Worm (Caenorhabditis elegans) whole organism, mixed stage, embryonic: ENCODE data around the gene C25E10.7.

Experiments
- M03D4.4 ChIP-seq: sonication (generic microtip); optimal IDR thresholded peaks from 2 replicates; lab custom pipeline; 2017; ENCODE audit warnings: mild to moderate bottlenecking, missing genetic modification characterization, missing compliant biosample characterization
- bed-3 ChIP-seq: fragments of 200-800 bp; sonication (Bioruptor generic); optimal IDR thresholded peaks from 3 replicates; lab custom pipeline; 2018; ENCODE audit warnings: mild to moderate bottlenecking, missing genetic modification characterization, moderate library complexity, missing compliant biosample characterization
- blmp-1 ChIP-seq: fragments of 150-350 bp; optimal IDR thresholded peaks from 2 replicates; lab custom pipeline; 2014; ENCODE audit warnings: missing biosample characterization, missing genetic modification characterization
- ceh-39 ChIP-seq: fragments of 150-350 bp; optimal IDR thresholded peaks from 2 replicates; lab custom pipeline; 2014; ENCODE audit warnings: missing biosample characterization, missing genetic modification characterization
- ceh-43 ChIP-seq: fragments of 200-800 bp; sonication (Bioruptor generic); optimal IDR thresholded peaks from 2 replicates; lab custom pipeline; 2018; ENCODE audit warnings: mild to moderate bottlenecking, missing genetic modification characterization, moderate library complexity, missing compliant biosample characterization
- ces-1 ChIP-seq: fragments of 150-350 bp; optimal IDR thresholded peaks from 2 replicates; lab custom pipeline; 2014; ENCODE audit warnings: missing biosample characterization, missing genetic modification reagents, missing genetic modification characterization
- drap-1 ChIP-seq: fragments of 200-800 bp; sonication (Bioruptor generic); optimal IDR thresholded peaks from 3 replicates; lab custom pipeline; 2018; ENCODE audit warnings: mild to moderate bottlenecking, missing genetic modification characterization, missing compliant biosample characterization
- elt-1 ChIP-seq: sonication (generic microtip); optimal IDR thresholded peaks from 2 replicates; lab custom pipeline; 2017; ENCODE audit warnings: missing genetic modification characterization, mild to moderate bottlenecking, missing compliant biosample characterization, antibody characterized with exemption, moderate library complexity, borderline replicate concordance; ENCODE audit not compliant: insufficient read depth
- ham-2 ChIP-seq: fragments of 200-800 bp; sonication (Bioruptor generic); optimal IDR thresholded peaks from 2 replicates; lab custom pipeline; 2018; ENCODE audit warnings: mild to moderate bottlenecking, missing genetic modification characterization, missing compliant biosample characterization
- hlh-1 ChIP-seq: fragments of 150-350 bp; optimal IDR thresholded peaks from 2 replicates; lab custom pipeline; 2014; ENCODE audit warnings: missing biosample characterization, missing genetic modification reagents, missing genetic modification characterization
- lin-13 ChIP-seq: fragments of 150-350 bp; optimal IDR thresholded peaks from 2 replicates; lab custom pipeline; 2014; ENCODE audit warnings: missing biosample characterization, missing genetic modification characterization
- lin-32 ChIP-seq: fragments of 200-800 bp; sonication (Bioruptor generic); optimal IDR thresholded peaks from 2 replicates; lab custom pipeline; 2018; ENCODE audit warnings: mild to moderate bottlenecking, missing genetic modification characterization, missing compliant biosample characterization
- lsy-2 ChIP-seq: fragments of 150-350 bp; optimal IDR thresholded peaks from 2 replicates; lab custom pipeline; 2014; ENCODE audit warnings: missing biosample characterization, missing genetic modification characterization
- mab-5 ChIP-seq: fragments of 150-350 bp; optimal IDR thresholded peaks from 2 replicates; lab custom pipeline; 2014; ENCODE audit warnings: missing biosample characterization, missing genetic modification characterization
- mep-1 ChIP-seq: fragments of 150-350 bp; optimal IDR thresholded peaks from 2 replicates; lab custom pipeline; 2017; ENCODE audit warnings: missing biosample characterization, missing genetic modification reagents, missing genetic modification characterization, inconsistent platforms
- mls-2 ChIP-seq: sonication (generic microtip); optimal IDR thresholded peaks from 2 replicates; lab custom pipeline; 2016; ENCODE audit warnings: mild to moderate bottlenecking, missing genetic modification characterization, moderate library complexity, missing compliant biosample characterization
- nhr-2 ChIP-seq: fragments of 150-350 bp; optimal IDR thresholded peaks from 2 replicates; lab custom pipeline; 2014; ENCODE audit warnings: missing biosample characterization, missing genetic modification characterization
- nhr-237 ChIP-seq: fragments of 150-350 bp; optimal IDR thresholded peaks from 2 replicates; lab custom pipeline; 2014; ENCODE audit warnings: missing biosample characterization, missing genetic modification characterization
- nhr-28 ChIP-seq: fragments of 150-350 bp; optimal IDR thresholded peaks from 2 replicates; lab custom pipeline; 2014; ENCODE audit warnings: missing biosample characterization, missing genetic modification characterization
- nhr-76 ChIP-seq: sonication (generic microtip); optimal IDR thresholded peaks from 2 replicates; lab custom pipeline; 2017; ENCODE audit warnings: missing biosample characterization, missing genetic modification characterization
- pha-4 ChIP-seq: fragments of 150-350 bp; optimal IDR thresholded peaks from 2 replicates; lab custom pipeline; 2018; ENCODE audit warnings: missing biosample characterization, missing genetic modification reagents, missing genetic modification characterization
- sem-2 ChIP-seq: fragments of 200-800 bp; sonication (Bioruptor generic); optimal IDR thresholded peaks from 2 replicates; lab custom pipeline; 2018; ENCODE audit warnings: mild to moderate bottlenecking, missing genetic modification characterization, missing compliant biosample characterization
- snpc-4 ChIP-seq: fragments of 150-350 bp; optimal IDR thresholded peaks from 2 replicates; lab custom pipeline; 2014; ENCODE audit warnings: missing biosample characterization, missing genetic modification characterization
- sptf-1 ChIP-seq: sonication (generic microtip); optimal IDR thresholded peaks from 2 replicates; lab custom pipeline; 2017; ENCODE audit warnings: mild to moderate bottlenecking, missing genetic modification characterization, moderate library complexity, missing compliant biosample characterization
- tbx-8 ChIP-seq: fragments of 200-800 bp; sonication (Bioruptor generic); optimal IDR thresholded peaks from 2 replicates; lab custom pipeline; 2018; ENCODE audit warnings: mild to moderate bottlenecking, missing genetic modification characterization, moderate library complexity, missing compliant biosample characterization
- unc-120 ChIP-seq: sonication (generic microtip); optimal IDR thresholded peaks from 2 replicates; lab custom pipeline; 2017; ENCODE audit warnings: missing genetic modification characterization, missing compliant biosample characterization; ENCODE audit not compliant: poor library complexity, severe bottlenecking
- unc-39 ChIP-seq: fragments of 150-350 bp; optimal IDR thresholded peaks from 2 replicates; lab custom pipeline; 2014; ENCODE audit warnings: missing biosample characterization, missing genetic modification characterization
- unc-62 ChIP-seq: fragments of 150-350 bp; optimal IDR thresholded peaks from 2 replicates; lab custom pipeline; 2014; ENCODE audit warnings: missing biosample characterization, missing genetic modification reagents, missing genetic modification characterization
- zip-8 ChIP-seq: fragments of 150-350 bp; optimal IDR thresholded peaks from 2 replicates; lab custom pipeline; 2014; ENCODE audit warnings: missing biosample characterization, missing genetic modification characterization
- ztf-11 ChIP-seq: fragments of 150-350 bp; optimal IDR thresholded peaks from 2 replicates; lab custom pipeline; 2014; ENCODE audit warnings: missing biosample characterization, missing genetic modification characterization

Gene C25E10.7

ce11 chrV:9018871-9019270 is 32.1 kb downstream of the C25E10.7 start:
- TF ChIP-seq tbx-8 (GFP tag; lab: Kevin White, UChicago) (no peak), lin-13 (tag; lab: Kevin White, UChicago) (no peak), mab-5 (no peak), lsy-2 (no peak)

ce11 chrV:9016479-9016878 is 34.5 kb downstream of the C25E10.7 start, which contains the start of gene oac-40:
Gene oac-40, plus strand, starts transcription at chrV:9016779.
- no peak for TF ChIP-seq bed-3 (GFP tag; lab: Kevin White, UChicago)
- no peak for TF ChIP-seq nhr-2 (tag; lab: Kevin White, UChicago)
- TF ChIP-seq ztf-11 (tag; lab: Kevin White, UChicago), result no peak
- TF ChIP-seq, all 35 proteins: peak for 0

- no peak for TF ChIP-seq elt-1 (tag; lab: Kevin White, UChicago)
- TF ChIP-seq ces-1 (GFP tag; lab: Kevin White, UChicago), result no peak
- no peak for TF ChIP-seq lin-32 (GFP tag; lab: Kevin White, UChicago)
Observed at ce11 chrV:9015540-9015939, 35.5 kb downstream of the C25E10.7 start, which contains the start of gene srt-18. Gene srt-18, minus strand, starts transcription at chrV:9015640.

ce11 chrV:9013765-9014164 is 37.2 kb downstream of the C25E10.7 start, which contains the start of gene srh-201:
Gene srh-201, minus strand, starts transcription at chrV:9013865.
- no peak for TF ChIP-seq bed-3 (GFP tag; lab: Kevin White, UChicago)
- TF ChIP-seq ceh-43 (GFP tag; lab: Kevin White, UChicago), result no peak
- no peak for TF ChIP-seq nhr-28 (tag; lab: Kevin White, UChicago)
- TF ChIP-seq ceh-39 (tag; lab: Kevin White, UChicago), result no peak
- TF ChIP-seq lin-32 (GFP tag; lab: Kevin White, UChicago), result no peak
- no peak for TF ChIP-seq unc-120 (tag; lab: Kevin White, UChicago)
- TF ChIP-seq tbx-8 (GFP tag; lab: Kevin White, UChicago), result no peak
- no peak for TF ChIP-seq unc-39
- no peak for TF ChIP-seq M03D4.4 (tag; lab: Kevin White, UChicago)
- no peak for TF ChIP-seq mep-1 (tag; lab: Kevin White, UChicago)
- TF ChIP-seq sptf-1 (tag; lab: Kevin White, UChicago), result no peak
- TF ChIP-seq nhr-76, result no peak
- no peak for TF ChIP-seq sem-2
- TF ChIP-seq lin-13 (tag; lab: Kevin White, UChicago), result no peak

- TF ChIP-seq lin-13 (tag; lab: Kevin White, UChicago) (no peak), mep-1 (tag; lab: Kevin White, UChicago) (no peak), unc-39 (no peak), nhr-28 (tag; lab: Kevin White, UChicago) (no peak), lsy-2 (no peak), mls-2 (tag; lab: Kevin White, UChicago) (no peak), drap-1 (GFP tag; lab: Kevin White, UChicago) (no peak), nhr-76 (no peak), nhr-237 (tag; lab: Kevin White, UChicago) (no peak), ham-2 (GFP tag; lab: Kevin White, UChicago) (no peak), ces-1 (GFP tag; lab: Kevin White, UChicago) (no peak), ztf-11 (tag; lab: Kevin White, UChicago) (no peak), hlh-1 (tag; lab: Kevin White, UChicago) (no peak), pha-4 (no peak), ceh-43 (GFP tag; lab: Kevin White, UChicago) (no peak), lin-32 (GFP tag; lab: Kevin White, UChicago) (no peak), ceh-39 (tag; lab: Kevin White, UChicago) (no peak), zip-8 (no peak), mab-5 (no peak)
Observed at ce11 chrV:9009175-9009574, 41.8 kb downstream of the C25E10.7 start, which contains the start of gene srx-2. Gene srx-2, plus strand, starts transcription at chrV:9009475.

ce11 chrV:9005243-9005642 is 45.8 kb downstream of the C25E10.7 start, which contains the start of gene srx-3:
Gene srx-3, plus strand, starts transcription at chrV:9005543.
- TF ChIP-seq elt-1 (tag; lab: Kevin White, UChicago) (no peak), zip-8 (no peak), snpc-4 (no peak), hlh-1 (tag; lab: Kevin White, UChicago) (no peak), unc-62 (GFP tag; lab: Kevin White, UChicago) (no peak), blmp-1 (tag; lab: Kevin White, UChicago) (no peak), lin-13 (tag; lab: Kevin White, UChicago) (no peak), nhr-76 (no peak)
